Fruit fly (Drosophila melanogaster) whole organism, wandering third instar larva: ENCODE data around the gene CG31272.

Source experiments
- Abd-B ChIP-seq: fragments of >200 bp; optimal IDR thresholded peaks from 2 replicates; lab custom pipeline; 2017; ENCODE audit warnings: missing biosample characterization, missing genetic modification characterization
- CG9705 ChIP-seq: fragments of 200-800 bp; sonication (Bioruptor generic); optimal IDR thresholded peaks from 2 replicates; lab custom pipeline; 2018; ENCODE audit warnings: missing biosample characterization, mild to moderate bottlenecking, missing genetic modification characterization
- CrebA ChIP-seq: fragments of 200-800 bp; sonication (Bioruptor generic); optimal IDR thresholded peaks from 2 replicates; lab custom pipeline; 2016; ENCODE audit warnings: missing biosample characterization, mild to moderate bottlenecking, missing genetic modification characterization, borderline replicate concordance
- Dif ChIP-seq: fragments of 200-275, 200-300 bp; sonication (Bioruptor generic); optimal IDR thresholded peaks from 2 replicates; lab custom pipeline; 2018; ENCODE audit warnings: missing biosample characterization, missing genetic modification characterization; ENCODE audit not compliant: partially characterized antibody
- HLH106 ChIP-seq: fragments of 200-800 bp; optimal IDR thresholded peaks from 3 replicates; lab custom pipeline; 2019; ENCODE audit warnings: missing biosample characterization, mild to moderate bottlenecking, missing genetic modification characterization, moderate library complexity
- Hnf4 ChIP-seq: fragments of 200-800 bp; sonication (Bioruptor generic); optimal IDR thresholded peaks from 2 replicates; lab custom pipeline; 2016; ENCODE audit warnings: missing biosample characterization, mild to moderate bottlenecking, missing genetic modification characterization
- Hr83 ChIP-seq: fragments of 200-300 bp; sonication (Bioruptor generic); optimal IDR thresholded peaks from 2 replicates; lab custom pipeline; 2016; ENCODE audit warnings: missing biosample characterization, mild to moderate bottlenecking, missing genetic modification characterization, moderate library complexity; ENCODE audit not compliant: poor library complexity, severe bottlenecking
- Jra ChIP-seq: sonication (Bioruptor generic); optimal IDR thresholded peaks from 2 replicates; lab custom pipeline; 2016; ENCODE audit warnings: missing biosample characterization, missing genetic modification characterization
- Mio ChIP-seq: sonication (Bioruptor generic); optimal IDR thresholded peaks from 2 replicates; lab custom pipeline; 2016; ENCODE audit warnings: missing biosample characterization, missing genetic modification characterization
- Myc ChIP-seq: fragments of >200 bp; optimal IDR thresholded peaks from 2 replicates; lab custom pipeline; 2017
- N ChIP-seq: fragments of >200 bp; optimal IDR thresholded peaks from 2 replicates; lab custom pipeline; 2018; ENCODE audit warnings: missing biosample characterization, missing external identifiers, missing genetic modification characterization
- OdsH ChIP-seq: fragments of 200-800 bp; sonication (Bioruptor generic); optimal IDR thresholded peaks from 2 replicates; lab custom pipeline; 2016; ENCODE audit warnings: missing biosample characterization, mild to moderate bottlenecking, missing genetic modification characterization
- Rel ChIP-seq, 2 experiments: fragments of 200-800 bp; sonication (Bioruptor generic) in 1 of 2; optimal IDR thresholded peaks; 2 replicates in 1 of 2; 3 replicates in 1 of 2; lab custom pipeline; 2016 to 2019; ENCODE audit warnings: mild to moderate bottlenecking in 2 of 2, missing biosample characterization in 2 of 2, missing genetic modification characterization in 2 of 2, moderate library complexity in 1 of 2
- Vsx2 ChIP-seq: fragments of 200-300, 225-300 bp; sonication (Bioruptor generic); optimal IDR thresholded peaks from 2 replicates; lab custom pipeline; 2018; ENCODE audit warnings: missing biosample characterization, missing genetic modification characterization; ENCODE audit not compliant: partially characterized antibody
- dl ChIP-seq, 2 experiments: fragments of 175-275, 200-275 bp in 1 of 2; fragments of 200-275 bp in 1 of 2; sonication (Bioruptor generic); optimal IDR thresholded peaks; lab custom pipeline; 2018; ENCODE audit warnings: mild to moderate bottlenecking in 2 of 2, missing biosample characterization in 2 of 2, missing genetic modification characterization in 2 of 2, moderate library complexity in 2 of 2; ENCODE audit not compliant: partially characterized antibody in 2 of 2, insufficient read depth in 1 of 2
- dmrt93B ChIP-seq: fragments of 200-800 bp; sonication (Bioruptor generic); optimal IDR thresholded peaks from 2 replicates; lab custom pipeline; 2018; ENCODE audit warnings: missing biosample characterization, mild to moderate bottlenecking, missing genetic modification characterization
- ey ChIP-seq: fragments of 200-800 bp; sonication (Bioruptor generic); optimal IDR thresholded peaks from 2 replicates; lab custom pipeline; 2016; ENCODE audit warnings: missing biosample characterization, missing genetic modification characterization
- foxo ChIP-seq, 2 experiments: fragments of 200-800 bp; sonication (Bioruptor generic); optimal IDR thresholded peaks; 2 replicates in 1 of 2; 3 replicates in 1 of 2; lab custom pipeline; 2016 to 2017; ENCODE audit warnings: missing biosample characterization in 2 of 2, missing genetic modification characterization in 2 of 2
- fru ChIP-seq: fragments of 200-800 bp; sonication (Bioruptor generic); optimal IDR thresholded peaks from 3 replicates; lab custom pipeline; 2016; ENCODE audit warnings: missing biosample characterization, mild to moderate bottlenecking, missing genetic modification characterization
- h ChIP-seq: fragments of 200-800 bp; sonication (Bioruptor generic); optimal IDR thresholded peaks from 3 replicates; lab custom pipeline; 2016; ENCODE audit warnings: missing biosample characterization, mild to moderate bottlenecking, missing genetic modification characterization
- jim ChIP-seq: fragments of 175-275, 200-325 bp; sonication (Bioruptor generic); optimal IDR thresholded peaks from 2 replicates; lab custom pipeline; 2016; ENCODE audit warnings: missing biosample characterization, mild to moderate bottlenecking, missing genetic modification characterization
- pan ChIP-seq: fragments of >200 bp; optimal IDR thresholded peaks from 2 replicates; lab custom pipeline; 2017
- psq ChIP-seq: fragments of 200-800 bp; sonication (Bioruptor generic); optimal IDR thresholded peaks from 3 replicates; lab custom pipeline; 2017; ENCODE audit warnings: missing biosample characterization, mild to moderate bottlenecking, missing genetic modification characterization, moderate library complexity
- rgr ChIP-seq: fragments of 200-800 bp; sonication (Bioruptor generic); optimal IDR thresholded peaks from 3 replicates; lab custom pipeline; 2016; ENCODE audit warnings: missing biosample characterization, mild to moderate bottlenecking, missing genetic modification characterization
- sage ChIP-seq: fragments of 200-800 bp; sonication (Bioruptor generic); optimal IDR thresholded peaks from 2 replicates; lab custom pipeline; 2016; ENCODE audit warnings: missing biosample characterization, mild to moderate bottlenecking, missing genetic modification characterization
- sv ChIP-seq: fragments of 200-800 bp; sonication (Bioruptor generic); optimal IDR thresholded peaks from 3 replicates; lab custom pipeline; 2016; ENCODE audit warnings: missing biosample characterization, missing genetic modification characterization
- tai ChIP-seq: sonication (Bioruptor generic); optimal IDR thresholded peaks from 2 replicates; lab custom pipeline; 2016; ENCODE audit warnings: missing biosample characterization, missing genetic modification characterization
- usp ChIP-seq: fragments of >200 bp; optimal IDR thresholded peaks from 2 replicates; lab custom pipeline; 2017; ENCODE audit warnings: missing biosample characterization, missing genetic modification characterization

The CG31272 gene

dm6 chr3R:10711148-10711547 lies 48.0 kb downstream of the CG31272 start, which contains the start of gene CG14689:
TSS of gene CG14689 (minus strand) at chr3R:10711248.
- TF ChIP-seq dmrt93B (GFP tag; lab: Kevin White, UChicago) (no peak), sv (GFP tag; lab: Kevin White, UChicago) (no peak), Abd-B (GFP tag; lab: Kevin White, UChicago) (no peak), Jra (GFP tag; lab: Kevin White, UChicago) (no peak), Hr83 (GFP tag; lab: Kevin White, UChicago) (no peak), Dif (GFP tag; lab: Kevin White, UChicago) (no peak), Rel (GFP tag; optimal IDR thresholded peaks at IDR 0.05; lab: Kevin White, UChicago) (no peak), Rel (tag; optimal IDR thresholded peaks at IDR 0.05; lab: Kevin White, UChicago) (no peak), Mio (no peak), CrebA (no peak), h (no peak), sage (GFP tag; lab: Kevin White, UChicago) (no peak), Hnf4 (no peak)
- TF ChIP-seq, all 38 proteins: peak for 0

- TF ChIP-seq Mio (no peak), rgr (no peak), CrebA (no peak), HLH106 (tag; lab: Kevin White, UChicago) (no peak), foxo (GFP tag; optimal IDR thresholded peaks at IDR 0.05; lab: Kevin White, UChicago) (no peak), tai (GFP tag; lab: Kevin White, UChicago) (no peak), psq (GFP tag; lab: Kevin White, UChicago) (no peak), ey (GFP tag; lab: Kevin White, UChicago) (no peak), N (GFP tag; lab: Kevin White, UChicago) (no peak), sv (GFP tag; lab: Kevin White, UChicago) (no peak), pan (lab: Kevin White, UChicago) (no peak), h (no peak), Myc (lab: Kevin White, UChicago) (no peak), Vsx2 (GFP tag; lab: Kevin White, UChicago) (no peak), Rel (GFP tag; optimal IDR thresholded peaks at IDR 0.05; lab: Kevin White, UChicago) (no peak), Rel (tag; optimal IDR thresholded peaks at IDR 0.05; lab: Kevin White, UChicago) (no peak)
Measured at dm6 chr3R:10709264-10709663, 49.9 kb downstream of the CG31272 start, which contains the start of gene CG31373. TSS of gene CG31373 (minus strand) at chr3R:10709364.

DNA sequence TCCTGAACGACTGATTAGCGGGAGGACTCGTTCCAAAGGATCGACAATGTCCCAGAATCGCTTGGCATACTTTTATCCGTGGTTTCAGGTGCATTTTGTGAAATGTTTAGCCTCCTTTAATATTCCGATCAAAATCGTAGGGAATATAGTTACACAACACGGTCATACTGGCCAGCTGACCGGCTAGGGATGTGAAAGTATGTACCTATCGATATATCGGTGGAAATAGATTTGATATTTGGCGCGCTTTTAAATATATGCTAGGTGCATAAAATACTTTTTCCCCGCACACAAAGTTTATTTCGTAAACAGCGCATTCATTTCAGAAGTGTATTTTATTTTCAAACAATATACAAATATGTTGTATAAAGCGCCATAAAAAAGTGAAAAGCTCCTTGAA lies 51.0 kb downstream of the CG31272 start, which contains the start of gene CG31278:
Gene CG31278 (minus strand): TSS at position 172 of the 400 bp plus-strand sequence.
- no peak for TF ChIP-seq psq (GFP tag; lab: Kevin White, UChicago)
- TF ChIP-seq dl (GFP tag; optimal IDR thresholded peaks at IDR 0.05; lab: Kevin White, UChicago; ENCODE audit: insufficient read depth in 1 of 2, partially characterized antibody in 2 of 2): no peak
- no peak for TF ChIP-seq Rel (GFP tag; optimal IDR thresholded peaks at IDR 0.05; lab: Kevin White, UChicago)
- TF ChIP-seq Rel (tag; optimal IDR thresholded peaks at IDR 0.05; lab: Kevin White, UChicago): no peak
- TF ChIP-seq Hnf4: no peak
- TF ChIP-seq jim (GFP tag; lab: Kevin White, UChicago): no peak
- no peak for TF ChIP-seq CG9705 (GFP tag; lab: Kevin White, UChicago)
- TF ChIP-seq usp: no peak
- TF ChIP-seq fru (GFP tag; lab: Kevin White, UChicago): no peak
- no peak for TF ChIP-seq sv (GFP tag; lab: Kevin White, UChicago)
- TF ChIP-seq HLH106 (tag; lab: Kevin White, UChicago): no peak
- no peak for TF ChIP-seq OdsH (GFP tag; lab: Kevin White, UChicago)

dm6 chr3R:10706763-10707162 lies 52.4 kb downstream of the CG31272 start, which contains the start of the genes CG31467 and CG14684:
TSS of gene CG31467 (minus strand) at chr3R:10706863.
TSS of gene CG14684 (plus strand) at chr3R:10706974.
- TF ChIP-seq h (no peak), pan (lab: Kevin White, UChicago) (no peak)
